Fruit fly (Drosophila melanogaster) whole organism, embryonic: ENCODE data around the gene CG33784.

Experiments used
- Abd-B ChIP-seq: fragments of 200-800 bp; sonication (Bioruptor generic); optimal IDR thresholded peaks from 2 replicates; lab custom pipeline; 2018; ENCODE audit warnings: missing biosample characterization, mild to moderate bottlenecking, missing genetic modification characterization, moderate library complexity
- BtbVII ChIP-seq: fragments of 200-800 bp; sonication (Bioruptor generic); optimal IDR thresholded peaks from 3 replicates; lab custom pipeline; 2017; ENCODE audit warnings: missing biosample characterization, mild to moderate bottlenecking, missing genetic modification characterization
- CG11560 ChIP-seq: fragments of 200-800 bp; sonication (Bioruptor generic); IDR thresholded peaks from 3 replicates; pipeline ENCODE4 v1.3.6; 2022; ENCODE audit warnings: missing biosample characterization, missing genetic modification characterization
- CG17912 ChIP-seq: fragments of 200-800 bp; sonication (Bioruptor generic); optimal IDR thresholded peaks from 2 replicates; lab custom pipeline; 2018; ENCODE audit warnings: missing biosample characterization, mild to moderate bottlenecking, missing genetic modification characterization
- CG32767 ChIP-seq: fragments of 200-800 bp; sonication (Bioruptor generic); IDR thresholded peaks from 2 replicates; pipeline ENCODE4 v1.3.6; 2022; ENCODE audit warnings: missing biosample characterization, missing genetic modification characterization
- Oli ChIP-seq: fragments of 200-800 bp; sonication (Bioruptor generic); optimal IDR thresholded peaks from 2 replicates; lab custom pipeline; 2018; ENCODE audit warnings: missing biosample characterization, mild to moderate bottlenecking, missing genetic modification characterization, moderate library complexity
- Sin3A ChIP-seq: fragments of >200 bp; optimal IDR thresholded peaks from 2 replicates; lab custom pipeline; 2018
- cg ChIP-seq: fragments of 200-800 bp; sonication (Bioruptor generic); optimal IDR thresholded peaks from 3 replicates; lab custom pipeline; 2019; ENCODE audit warnings: missing biosample characterization, mild to moderate bottlenecking, missing genetic modification characterization, moderate library complexity
- dati ChIP-seq: fragments of 200-800 bp; sonication (Bioruptor generic); IDR thresholded peaks from 2 replicates; pipeline ENCODE4 v1.3.6; 2022; ENCODE audit warnings: missing biosample characterization, missing genetic modification characterization
- pan ChIP-seq, 4 experiments: fragments of >200 bp in 3 of 4; fragments of 200-800 bp in 1 of 4; sonication (Bioruptor generic) in 1 of 4; optimal IDR thresholded peaks in 3 of 4; IDR thresholded peaks in 1 of 4; 2 replicates each; pipeline versions ENCODE4 v1.3.6 to Lab custom; 2017 to 2022; ENCODE audit warnings: missing biosample characterization in 2 of 4, missing genetic modification characterization in 2 of 4, mixed read lengths in 1 of 4
- sisA ChIP-seq: fragments of 200-800 bp; sonication (Bioruptor generic); IDR thresholded peaks from 2 replicates; pipeline ENCODE4 v1.3.6; 2022; ENCODE audit warnings: missing biosample characterization, missing genetic modification characterization

DNA sequence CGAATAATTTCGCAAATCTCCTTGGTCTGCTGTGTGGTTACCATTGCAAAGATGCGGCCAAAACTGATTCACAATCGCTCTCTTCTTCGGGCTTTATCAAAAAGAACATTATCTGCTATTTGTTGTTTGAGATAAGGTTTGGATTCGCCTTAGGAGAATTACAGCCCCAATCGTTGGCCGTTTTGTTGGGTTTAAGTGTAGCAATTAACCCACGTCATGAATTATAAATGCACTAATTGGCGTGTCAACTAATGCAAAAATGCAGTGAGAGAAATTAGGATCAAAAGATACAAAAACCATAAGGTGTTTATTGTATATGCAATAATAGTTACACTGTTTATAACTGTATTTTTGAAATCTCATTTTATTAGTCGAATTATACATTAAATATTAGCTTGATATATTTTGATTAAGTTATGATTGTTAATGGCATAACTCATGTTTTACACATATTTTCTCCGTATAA is 7.7 kb downstream of the CG33784 start, which contains the start of gene Alp13:
- TF ChIP-seq sisA (GFP tag; lab: Robert Waterston, UW): no peak
- no peak for TF ChIP-seq Sin3A
- no peak for TF ChIP-seq Abd-B (GFP tag; lab: Kevin White, UChicago)
- TF ChIP-seq Oli (tag; lab: Kevin White, UChicago): no peak
- TF ChIP-seq CG32767 (GFP tag; lab: Robert Waterston, UW): no peak
- TF ChIP-seq BtbVII (GFP tag; lab: Kevin White, UChicago): no peak
- TF ChIP-seq CG17912 (GFP tag; lab: Kevin White, UChicago): no peak
- TF ChIP-seq dati: no peak
- TF ChIP-seq cg (GFP tag; lab: Kevin White, UChicago): no peak
- TF ChIP-seq pan (optimal IDR thresholded peaks at IDR 0.05; lab: Kevin White, UChicago): no peak
- TF ChIP-seq pan (GFP tag; optimal IDR thresholded peaks at IDR 0.05 in 1 of 2, IDR thresholded peaks at IDR 0.05 in 1 of 2): no peak
- no peak for TF ChIP-seq CG11560 (tag; lab: Robert Waterston, UW)
